Worm (Caenorhabditis elegans) whole organism, mixed stage, embryonic: ENCODE data around the gene Y41D4A.4.

Source experiments
- bed-3 ChIP-seq: fragments of 200-800 bp; sonication (Bioruptor generic); optimal IDR thresholded peaks from 3 replicates; lab custom pipeline; 2018; ENCODE audit warnings: mild to moderate bottlenecking, missing genetic modification characterization, moderate library complexity, missing compliant biosample characterization
- blmp-1 ChIP-seq: fragments of 150-350 bp; optimal IDR thresholded peaks from 2 replicates; lab custom pipeline; 2014; ENCODE audit warnings: missing biosample characterization, missing genetic modification characterization
- ceh-39 ChIP-seq: fragments of 150-350 bp; optimal IDR thresholded peaks from 2 replicates; lab custom pipeline; 2014; ENCODE audit warnings: missing biosample characterization, missing genetic modification characterization
- ceh-43 ChIP-seq: fragments of 200-800 bp; sonication (Bioruptor generic); optimal IDR thresholded peaks from 2 replicates; lab custom pipeline; 2018; ENCODE audit warnings: mild to moderate bottlenecking, missing genetic modification characterization, moderate library complexity, missing compliant biosample characterization
- ceh-83 ChIP-seq: fragments of 200-800 bp; sonication (Bioruptor generic); optimal IDR thresholded peaks from 2 replicates; lab custom pipeline; 2018; ENCODE audit warnings: mild to moderate bottlenecking, missing genetic modification characterization, missing compliant biosample characterization
- ces-1 ChIP-seq: fragments of 150-350 bp; optimal IDR thresholded peaks from 2 replicates; lab custom pipeline; 2014; ENCODE audit warnings: missing biosample characterization, missing genetic modification reagents, missing genetic modification characterization
- cnd-1 ChIP-seq: fragments of 200-800 bp; sonication (Bioruptor generic); optimal IDR thresholded peaks from 2 replicates; lab custom pipeline; 2018; ENCODE audit warnings: mild to moderate bottlenecking, missing genetic modification characterization, missing compliant biosample characterization
- drap-1 ChIP-seq: fragments of 200-800 bp; sonication (Bioruptor generic); optimal IDR thresholded peaks from 3 replicates; lab custom pipeline; 2018; ENCODE audit warnings: mild to moderate bottlenecking, missing genetic modification characterization, missing compliant biosample characterization
- elt-1 ChIP-seq: sonication (generic microtip); optimal IDR thresholded peaks from 2 replicates; lab custom pipeline; 2017; ENCODE audit warnings: missing genetic modification characterization, mild to moderate bottlenecking, missing compliant biosample characterization, antibody characterized with exemption, moderate library complexity, borderline replicate concordance; ENCODE audit not compliant: insufficient read depth
- elt-3 ChIP-seq: fragments of 150-350 bp; optimal IDR thresholded peaks from 2 replicates; lab custom pipeline; 2014; ENCODE audit warnings: missing biosample characterization, missing genetic modification characterization
- flh-1 ChIP-seq: fragments of 200-800 bp; sonication (Bioruptor generic); optimal IDR thresholded peaks from 2 replicates; lab custom pipeline; 2018; ENCODE audit warnings: mild to moderate bottlenecking, missing genetic modification characterization, moderate library complexity, missing compliant biosample characterization
- ham-2 ChIP-seq: fragments of 200-800 bp; sonication (Bioruptor generic); optimal IDR thresholded peaks from 2 replicates; lab custom pipeline; 2018; ENCODE audit warnings: mild to moderate bottlenecking, missing genetic modification characterization, missing compliant biosample characterization
- hlh-1 ChIP-seq: fragments of 150-350 bp; optimal IDR thresholded peaks from 2 replicates; lab custom pipeline; 2014; ENCODE audit warnings: missing biosample characterization, missing genetic modification reagents, missing genetic modification characterization
- lin-13 ChIP-seq: fragments of 150-350 bp; optimal IDR thresholded peaks from 2 replicates; lab custom pipeline; 2014; ENCODE audit warnings: missing biosample characterization, missing genetic modification characterization
- lin-32 ChIP-seq: fragments of 200-800 bp; sonication (Bioruptor generic); optimal IDR thresholded peaks from 2 replicates; lab custom pipeline; 2018; ENCODE audit warnings: mild to moderate bottlenecking, missing genetic modification characterization, missing compliant biosample characterization
- lsy-2 ChIP-seq: fragments of 150-350 bp; optimal IDR thresholded peaks from 2 replicates; lab custom pipeline; 2014; ENCODE audit warnings: missing biosample characterization, missing genetic modification characterization
- mab-5 ChIP-seq: fragments of 150-350 bp; optimal IDR thresholded peaks from 2 replicates; lab custom pipeline; 2014; ENCODE audit warnings: missing biosample characterization, missing genetic modification characterization
- mep-1 ChIP-seq: fragments of 150-350 bp; optimal IDR thresholded peaks from 2 replicates; lab custom pipeline; 2017; ENCODE audit warnings: missing biosample characterization, missing genetic modification reagents, missing genetic modification characterization, inconsistent platforms
- mls-2 ChIP-seq: sonication (generic microtip); optimal IDR thresholded peaks from 2 replicates; lab custom pipeline; 2016; ENCODE audit warnings: mild to moderate bottlenecking, missing genetic modification characterization, moderate library complexity, missing compliant biosample characterization
- nhr-12 ChIP-seq: fragments of 150-350 bp; optimal IDR thresholded peaks from 2 replicates; lab custom pipeline; 2014; ENCODE audit warnings: missing biosample characterization, missing genetic modification characterization
- nhr-2 ChIP-seq: fragments of 150-350 bp; optimal IDR thresholded peaks from 2 replicates; lab custom pipeline; 2014; ENCODE audit warnings: missing biosample characterization, missing genetic modification characterization
- nhr-28 ChIP-seq: fragments of 150-350 bp; optimal IDR thresholded peaks from 2 replicates; lab custom pipeline; 2014; ENCODE audit warnings: missing biosample characterization, missing genetic modification characterization
- nhr-76 ChIP-seq: sonication (generic microtip); optimal IDR thresholded peaks from 2 replicates; lab custom pipeline; 2017; ENCODE audit warnings: missing biosample characterization, missing genetic modification characterization
- pha-4 ChIP-seq: fragments of 150-350 bp; optimal IDR thresholded peaks from 2 replicates; lab custom pipeline; 2018; ENCODE audit warnings: missing biosample characterization, missing genetic modification reagents, missing genetic modification characterization
- sem-2 ChIP-seq: fragments of 200-800 bp; sonication (Bioruptor generic); optimal IDR thresholded peaks from 2 replicates; lab custom pipeline; 2018; ENCODE audit warnings: mild to moderate bottlenecking, missing genetic modification characterization, missing compliant biosample characterization
- snpc-4 ChIP-seq: fragments of 150-350 bp; optimal IDR thresholded peaks from 2 replicates; lab custom pipeline; 2014; ENCODE audit warnings: missing biosample characterization, missing genetic modification characterization
- sptf-1 ChIP-seq: sonication (generic microtip); optimal IDR thresholded peaks from 2 replicates; lab custom pipeline; 2017; ENCODE audit warnings: mild to moderate bottlenecking, missing genetic modification characterization, moderate library complexity, missing compliant biosample characterization
- tbx-8 ChIP-seq: fragments of 200-800 bp; sonication (Bioruptor generic); optimal IDR thresholded peaks from 2 replicates; lab custom pipeline; 2018; ENCODE audit warnings: mild to moderate bottlenecking, missing genetic modification characterization, moderate library complexity, missing compliant biosample characterization
- unc-120 ChIP-seq: sonication (generic microtip); optimal IDR thresholded peaks from 2 replicates; lab custom pipeline; 2017; ENCODE audit warnings: missing genetic modification characterization, missing compliant biosample characterization; ENCODE audit not compliant: poor library complexity, severe bottlenecking
- unc-39 ChIP-seq: fragments of 150-350 bp; optimal IDR thresholded peaks from 2 replicates; lab custom pipeline; 2014; ENCODE audit warnings: missing biosample characterization, missing genetic modification characterization
- unc-62 ChIP-seq: fragments of 150-350 bp; optimal IDR thresholded peaks from 2 replicates; lab custom pipeline; 2014; ENCODE audit warnings: missing biosample characterization, missing genetic modification reagents, missing genetic modification characterization
- zip-8 ChIP-seq: fragments of 150-350 bp; optimal IDR thresholded peaks from 2 replicates; lab custom pipeline; 2014; ENCODE audit warnings: missing biosample characterization, missing genetic modification characterization
- ztf-11 ChIP-seq: fragments of 150-350 bp; optimal IDR thresholded peaks from 2 replicates; lab custom pipeline; 2014; ENCODE audit warnings: missing biosample characterization, missing genetic modification characterization

Gene Y41D4A.4

ce11 chrIV:1711029-1711489, 34.7 kb upstream of the Y41D4A.4 start, which contains the start of gene rpi-2:
Gene rpi-2 (plus strand): TSS chrIV:1711262.
- TF ChIP-seq nhr-76 (no peak), ceh-39 (tag; lab: Kevin White, UChicago) (no peak), unc-62 (GFP tag; lab: Kevin White, UChicago) (no peak), sem-2 (GFP tag; lab: Kevin White, UChicago) (no peak), ceh-43 (no peak), unc-120 (tag; lab: Kevin White, UChicago) (no peak), pha-4 (no peak), ham-2 (no peak), ztf-11 (tag; lab: Kevin White, UChicago) (no peak), flh-1 (GFP tag; lab: Kevin White, UChicago) (no peak), elt-3 (tag; lab: Kevin White, UChicago) (no peak), sptf-1 (tag; lab: Kevin White, UChicago) (no peak), drap-1 (GFP tag; lab: Kevin White, UChicago) (no peak), ceh-83 (GFP tag; lab: Kevin White, UChicago) (no peak), bed-3 (no peak), lsy-2 (no peak), cnd-1 (tag; lab: Kevin White, UChicago) (no peak), tbx-8 (GFP tag; lab: Kevin White, UChicago) (no peak), hlh-1 (tag; lab: Kevin White, UChicago) (no peak), unc-39 (no peak)

- TF ChIP-seq ces-1, result no peak
- no peak for TF ChIP-seq nhr-12 (tag; lab: Kevin White, UChicago)
- no peak for TF ChIP-seq bed-3
- no peak for TF ChIP-seq elt-3 (tag; lab: Kevin White, UChicago)
- no peak for TF ChIP-seq ztf-11 (tag; lab: Kevin White, UChicago)
- TF ChIP-seq sem-2 (GFP tag; lab: Kevin White, UChicago), result no peak
- TF ChIP-seq mls-2 (tag; lab: Kevin White, UChicago), result no peak
- no peak for TF ChIP-seq mab-5 (tag; lab: Kevin White, UChicago)
- no peak for TF ChIP-seq nhr-28 (tag; lab: Kevin White, UChicago)
- no peak for TF ChIP-seq nhr-2 (tag; lab: Kevin White, UChicago)
- TF ChIP-seq ham-2, result no peak
- TF ChIP-seq snpc-4 (tag; lab: Kevin White, UChicago), result no peak
- TF ChIP-seq drap-1 (GFP tag; lab: Kevin White, UChicago), result no peak
- TF ChIP-seq sptf-1 (tag; lab: Kevin White, UChicago), result no peak
- no peak for TF ChIP-seq flh-1 (GFP tag; lab: Kevin White, UChicago)
- TF ChIP-seq unc-120 (tag; lab: Kevin White, UChicago), result no peak
- no peak for TF ChIP-seq zip-8 (tag; lab: Kevin White, UChicago)
- TF ChIP-seq ceh-39 (tag; lab: Kevin White, UChicago), result no peak
- TF ChIP-seq mep-1, result no peak
Measured at ce11 chrIV:1713618-1714017, 32.2 kb upstream of the Y41D4A.4 start.

- TF ChIP-seq lin-32 (no peak), elt-3 (tag; lab: Kevin White, UChicago) (no peak), ztf-11 (tag; lab: Kevin White, UChicago) (no peak), nhr-2 (tag; lab: Kevin White, UChicago) (no peak), ceh-39 (tag; lab: Kevin White, UChicago) (no peak), unc-62 (GFP tag; lab: Kevin White, UChicago) (no peak), ceh-83 (GFP tag; lab: Kevin White, UChicago) (no peak), unc-120 (tag; lab: Kevin White, UChicago) (no peak), drap-1 (GFP tag; lab: Kevin White, UChicago) (no peak), nhr-76 (no peak), elt-1 (tag; lab: Kevin White, UChicago) (no peak), hlh-1 (tag; lab: Kevin White, UChicago) (no peak)
- TF ChIP-seq, all 35 proteins: peak for 0
Measured at ce11 chrIV:1715705-1716104, 30.1 kb upstream of the Y41D4A.4 start.

- TF ChIP-seq blmp-1 (no peak), zip-8 (tag; lab: Kevin White, UChicago) (no peak), nhr-12 (tag; lab: Kevin White, UChicago) (no peak), lin-13 (tag; lab: Kevin White, UChicago) (no peak), sem-2 (GFP tag; lab: Kevin White, UChicago) (no peak), sptf-1 (tag; lab: Kevin White, UChicago) (no peak), unc-62 (GFP tag; lab: Kevin White, UChicago) (no peak), ces-1 (no peak), snpc-4 (tag; lab: Kevin White, UChicago) (no peak), bed-3 (no peak), ztf-11 (tag; lab: Kevin White, UChicago) (no peak), hlh-1 (tag; lab: Kevin White, UChicago) (no peak), ceh-83 (GFP tag; lab: Kevin White, UChicago) (no peak)
Measured at ce11 chrIV:1720474-1720873, 25.3 kb upstream of the Y41D4A.4 start, which contains the start of gene epic-2. Gene epic-2 (plus strand): TSS chrIV:1720790.
